Fruit fly (Drosophila melanogaster): ENCODE measurements around the gene Cpr76Ba.

DNA sequence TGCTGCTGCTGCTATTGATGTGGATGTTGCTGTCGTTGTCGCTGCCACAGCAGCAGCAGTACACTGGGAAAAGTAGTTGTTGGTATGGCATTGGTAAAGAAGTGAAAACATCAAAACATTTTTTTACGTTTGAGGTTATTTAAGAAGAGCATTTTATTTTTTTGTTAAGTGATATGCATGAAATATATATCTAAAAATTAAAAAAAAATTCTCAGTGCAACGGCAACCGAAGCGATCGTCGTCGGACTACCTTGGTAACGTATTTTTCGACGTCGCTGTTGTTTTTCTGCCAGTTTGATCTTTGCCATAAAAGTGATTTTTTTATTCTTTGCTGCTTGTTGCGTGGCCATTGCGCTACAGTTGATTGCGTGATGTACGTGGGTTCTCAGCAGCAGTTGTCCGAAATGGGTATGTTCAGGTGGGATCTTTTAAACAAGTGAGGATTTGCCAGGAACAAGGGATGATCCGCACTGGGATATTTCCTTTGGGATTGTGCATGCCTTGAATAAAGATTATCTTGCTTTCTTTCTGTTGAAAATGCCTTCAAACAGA lies 42.6 kb upstream of the Cpr76Ba start:
- TF ChIP-seq CG5204 (GFP tag; optimal IDR thresholded peaks at IDR 0.05) (peak; percentile 50), toe (GFP tag; optimal IDR thresholded peaks at IDR 0.05) (no peak), CG1620 (GFP tag; optimal IDR thresholded peaks at IDR 0.05) (no peak), bab1 (GFP tag; optimal IDR thresholded peaks at IDR 0.05) (no peak), tj (GFP tag; optimal IDR thresholded peaks at IDR 0.05) (no peak), CG14711 (tag; optimal IDR thresholded peaks at IDR 0.05) (peak; percentile 28), kay (GFP tag; ENCODE audit: borderline replicate concordance) (no peak)
